Fruit fly (Drosophila melanogaster) whole organism, pupa: ENCODE data around the gene CtsB.

Experiments used
- CG10348 ChIP-seq: fragments of 200-800 bp; sonication (Bioruptor generic); IDR thresholded peaks from 2 replicates; pipeline ENCODE4 v1.3.6; 2022; ENCODE audit warnings: missing biosample characterization, missing genetic modification characterization
- CG12605 ChIP-seq: fragments of 200-800 bp; sonication (Bioruptor generic); IDR thresholded peaks from 2 replicates; pipeline ENCODE4 v1.3.6; 2022; ENCODE audit warnings: missing biosample characterization, missing genetic modification characterization
- CG13204 ChIP-seq: fragments of 200-800 bp; sonication (Bioruptor generic); optimal IDR thresholded peaks from 2 replicates; lab custom pipeline; 2018; ENCODE audit warnings: missing biosample characterization, mild to moderate bottlenecking, missing genetic modification characterization, moderate library complexity
- CG14655 ChIP-seq: fragments of 200-800 bp; sonication (Bioruptor generic); optimal IDR thresholded peaks from 3 replicates; lab custom pipeline; 2017; ENCODE audit warnings: mild to moderate bottlenecking, missing biosample characterization, missing genetic modification reagents, missing genetic modification characterization
- CG15710 ChIP-seq: fragments of 200-800 bp; sonication (Bioruptor generic); optimal IDR thresholded peaks from 2 replicates; lab custom pipeline; 2018; ENCODE audit warnings: missing biosample characterization, mild to moderate bottlenecking, missing genetic modification characterization, moderate library complexity
- CG17806 ChIP-seq: fragments of 200-800 bp; sonication (Bioruptor generic); optimal IDR thresholded peaks from 2 replicates; lab custom pipeline; 2018; ENCODE audit warnings: missing biosample characterization, mild to moderate bottlenecking, missing genetic modification characterization, moderate library complexity
- CG32121 ChIP-seq: fragments of 200-800 bp; sonication (Bioruptor generic); IDR thresholded peaks from 2 replicates; pipeline ENCODE4 v1.3.6; 2022; ENCODE audit warnings: missing biosample characterization, missing genetic modification characterization
- CG34367 ChIP-seq: fragments of 200-800 bp; sonication (Bioruptor generic); optimal IDR thresholded peaks from 2 replicates; lab custom pipeline; 2018; ENCODE audit warnings: missing biosample characterization, mild to moderate bottlenecking, missing genetic modification characterization
- CG4496 ChIP-seq: fragments of 200-800 bp; sonication (Bioruptor generic); IDR thresholded peaks from 3 replicates; pipeline ENCODE4 v1.3.6; 2022; ENCODE audit warnings: missing biosample characterization, missing genetic modification characterization
- CG8159 ChIP-seq: fragments of 200-800 bp; sonication (Bioruptor generic); optimal IDR thresholded peaks from 3 replicates; lab custom pipeline; 2018; ENCODE audit warnings: missing biosample characterization, mild to moderate bottlenecking, missing genetic modification characterization, moderate library complexity
- CG8301 ChIP-seq: fragments of 200-800 bp; sonication (Bioruptor generic); optimal IDR thresholded peaks from 2 replicates; lab custom pipeline; 2018; ENCODE audit warnings: missing biosample characterization, mild to moderate bottlenecking, missing genetic modification characterization
- CG9948 ChIP-seq: fragments of 200-800 bp; sonication (Bioruptor generic); optimal IDR thresholded peaks from 2 replicates; lab custom pipeline; 2018; ENCODE audit warnings: missing biosample characterization, mild to moderate bottlenecking, missing genetic modification characterization, moderate library complexity
- EcR ChIP-seq: fragments of 200-800 bp; sonication (Bioruptor generic); optimal IDR thresholded peaks from 3 replicates; lab custom pipeline; 2019; ENCODE audit warnings: missing biosample characterization, missing genetic modification characterization, mild to moderate bottlenecking, moderate library complexity, missing genetic modification reagents
- Ets98B ChIP-seq: fragments of 200-800 bp; sonication (Bioruptor generic); IDR thresholded peaks from 2 replicates; pipeline ENCODE4 v1.3.6; 2022; ENCODE audit warnings: missing biosample characterization, missing genetic modification characterization
- Pif1A ChIP-seq: fragments of 200-800 bp; sonication (Bioruptor generic); optimal IDR thresholded peaks from 3 replicates; lab custom pipeline; 2016; ENCODE audit warnings: missing biosample characterization, missing genetic modification characterization
- Pif1B ChIP-seq: fragments of 200-800 bp; sonication (Bioruptor generic); optimal IDR thresholded peaks from 3 replicates; lab custom pipeline; 2016; ENCODE audit warnings: missing biosample characterization, missing genetic modification characterization
- Snoo ChIP-seq: fragments of 200-800 bp; sonication (Bioruptor generic); optimal IDR thresholded peaks from 3 replicates; lab custom pipeline; 2017; ENCODE audit warnings: missing biosample characterization, mild to moderate bottlenecking, missing genetic modification characterization, inconsistent platforms
- fd96Ca ChIP-seq: fragments of 200-800 bp; sonication (Bioruptor generic); IDR thresholded peaks from 3 replicates; pipeline ENCODE4 v1.3.6; 2022; ENCODE audit warnings: missing biosample characterization, missing genetic modification characterization
- gl ChIP-seq: fragments of 200-800 bp; sonication (Bioruptor generic); optimal IDR thresholded peaks from 2 replicates; lab custom pipeline; 2018; ENCODE audit warnings: missing biosample characterization, mild to moderate bottlenecking, missing genetic modification characterization
- rn ChIP-seq: fragments of 200-800 bp; sonication (Bioruptor generic); IDR thresholded peaks from 2 replicates; pipeline ENCODE4 v1.3.6; 2022; ENCODE audit warnings: missing biosample characterization, missing genetic modification characterization

CtsB gene

DNA sequence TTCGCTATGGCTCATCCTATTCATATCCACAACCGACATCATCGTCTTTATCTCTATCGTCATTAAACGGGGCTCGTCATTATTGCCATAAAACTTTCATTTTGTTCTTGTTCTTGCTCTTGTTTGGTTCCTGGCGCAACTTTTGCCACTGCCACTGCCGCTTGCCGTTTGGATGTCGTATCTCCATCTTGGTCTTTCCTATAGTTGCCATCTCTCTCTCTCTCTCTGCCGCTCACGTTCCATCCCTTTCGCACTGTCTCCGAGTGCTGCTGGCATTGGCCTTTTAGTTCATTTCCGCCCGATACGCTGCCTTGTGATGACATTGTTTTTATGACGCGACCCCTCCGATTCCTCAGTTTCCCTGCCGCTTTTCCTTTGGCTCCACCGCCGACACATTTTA lies 10.5 kb upstream of the CtsB start:
- peak; percentile 32 for TF ChIP-seq EcR
- TF ChIP-seq CG15710 = no peak
- TF ChIP-seq CG8159 (tag; lab: Kevin White, UChicago) = no peak
- no peak for TF ChIP-seq CG13204 (GFP tag; lab: Kevin White, UChicago)

DNA sequence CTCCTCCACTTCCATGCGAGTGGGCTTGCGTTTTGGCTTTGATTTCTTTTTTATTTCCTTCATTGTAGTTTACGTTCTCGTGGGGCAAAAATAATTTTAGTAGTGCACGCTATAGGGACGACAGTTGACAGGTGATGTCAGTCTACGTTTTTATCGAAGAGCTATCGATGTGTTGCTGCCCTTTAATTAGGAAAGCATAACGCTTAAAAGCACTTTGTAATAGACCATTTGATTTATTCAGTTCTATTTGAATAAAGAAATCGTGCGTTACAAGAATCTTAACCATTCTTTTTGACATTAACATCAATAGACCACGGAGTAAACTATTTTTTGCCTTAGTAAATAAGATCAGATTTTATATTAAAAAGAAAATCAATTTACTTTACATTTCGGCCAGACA lies 9.0 kb upstream of the CtsB start, which contains the start of gene CG10993:
TSS of gene CG10993 (minus strand) at position 101 of the 400 bp plus-strand sequence.
- TF ChIP-seq Pif1B (GFP tag; lab: Kevin White, UChicago) (no peak), gl (tag; lab: Kevin White, UChicago) (no peak), CG8159 (tag; lab: Kevin White, UChicago) (no peak), CG13204 (GFP tag; lab: Kevin White, UChicago) (no peak), CG10348 (no peak), CG15710 (no peak), Ets98B (no peak), rn (GFP tag; lab: Robert Waterston, UW) (no peak), CG4496 (no peak), fd96Ca (no peak), Snoo (tag; lab: Kevin White, UChicago) (no peak), CG12605 (GFP tag; lab: Robert Waterston, UW) (no peak), CG34367 (tag; lab: Kevin White, UChicago) (no peak), Pif1A (GFP tag; lab: Kevin White, UChicago) (no peak), CG9948 (no peak), CG32121 (no peak), CG14655 (GFP tag; lab: Kevin White, UChicago) (no peak), EcR (no peak), CG17806 (tag; lab: Kevin White, UChicago) (no peak), CG8301 (no peak)

DNA sequence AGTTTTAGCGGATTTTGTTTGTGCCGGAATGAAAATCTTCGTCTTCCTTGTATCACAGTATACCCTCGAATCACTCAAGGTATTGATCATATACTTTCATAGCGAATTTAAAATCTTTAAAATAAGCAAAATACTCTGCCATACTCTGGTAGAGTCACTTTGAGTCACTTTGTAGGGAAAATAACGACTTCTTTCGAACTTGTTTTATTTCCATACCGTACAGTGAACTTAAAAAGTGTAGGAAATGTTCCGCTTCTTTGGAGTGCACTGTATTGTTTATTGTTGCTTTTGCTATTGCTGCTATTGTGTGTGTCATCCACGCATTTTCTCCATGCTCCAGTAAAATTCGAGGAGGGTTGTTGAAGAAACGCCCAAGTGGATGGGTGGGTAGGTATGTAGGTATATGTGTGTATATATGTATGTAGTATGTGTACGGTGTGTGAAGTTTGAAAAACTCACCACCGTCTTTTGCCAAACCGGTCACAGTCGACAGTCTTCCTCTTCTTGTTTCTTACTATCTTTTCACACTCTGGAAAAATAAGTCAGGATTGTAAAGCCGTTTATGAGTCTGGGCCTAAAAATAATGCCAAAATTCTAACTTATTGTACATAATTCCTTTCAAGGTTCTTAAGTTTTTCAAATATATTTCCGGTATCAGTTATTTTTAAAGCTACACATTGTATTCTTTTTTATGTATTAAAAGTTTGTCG lies 7.2 kb upstream of the CtsB start:
- TF ChIP-seq CG17806 (tag; lab: Kevin White, UChicago) (peak; percentile 15), CG9948 (peak; percentile 26), EcR (no peak), CG8301 (peak; percentile 27), CG10348 (no peak), fd96Ca (peak; percentile 34; the same call in 1 of the 3 replicates), CG8159 (tag; lab: Kevin White, UChicago) (no peak), Pif1A (GFP tag; lab: Kevin White, UChicago) (no peak), CG15710 (peak; percentile 7), CG14655 (GFP tag; lab: Kevin White, UChicago) (peak; percentile 42), CG4496 (peak; percentile 17; the same call in 1 of the 3 replicates), CG13204 (GFP tag; lab: Kevin White, UChicago) (no peak), CG34367 (tag; lab: Kevin White, UChicago) (no peak), rn (GFP tag; lab: Robert Waterston, UW) (no peak), gl (tag; lab: Kevin White, UChicago) (no peak), Snoo (tag; lab: Kevin White, UChicago) (no peak), CG12605 (GFP tag; lab: Robert Waterston, UW) (no peak), CG32121 (no peak)
- TF ChIP-seq, all 21 proteins: peak for 7

DNA sequence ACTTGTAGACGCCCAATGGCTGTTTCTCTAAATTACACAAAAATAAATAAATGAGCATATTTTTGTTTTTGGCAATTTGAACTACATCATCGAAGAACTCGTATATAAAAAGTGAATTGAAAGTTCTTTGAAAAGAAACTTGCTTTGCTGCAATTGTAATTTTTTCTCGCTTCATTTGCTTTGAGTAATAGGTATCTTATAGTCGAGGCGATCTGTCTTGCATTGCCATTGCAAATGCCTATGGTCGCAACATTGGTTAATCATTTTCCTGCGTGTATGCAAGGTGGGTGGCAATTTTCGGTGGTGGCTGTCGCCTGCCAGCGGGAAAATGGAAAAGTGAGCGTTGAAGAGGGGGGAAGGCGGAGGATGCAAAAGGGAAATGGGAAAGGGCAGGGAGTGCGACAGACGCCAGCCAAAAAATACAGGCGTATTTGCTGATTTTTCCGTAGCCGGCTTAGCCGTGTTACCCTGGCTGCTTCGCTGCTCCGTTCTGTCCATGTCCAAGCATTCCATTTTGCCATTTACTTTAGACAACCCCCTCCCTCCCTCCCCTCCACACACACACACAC lies 5.4 kb upstream of the CtsB start:
- TF ChIP-seq Ets98B (no peak), Pif1B (GFP tag; lab: Kevin White, UChicago) (no peak), rn (GFP tag; lab: Robert Waterston, UW) (no peak), fd96Ca (no peak), CG13204 (GFP tag; lab: Kevin White, UChicago) (no peak), EcR (no peak), gl (tag; lab: Kevin White, UChicago) (no peak), Snoo (tag; lab: Kevin White, UChicago) (no peak), CG15710 (no peak), CG14655 (GFP tag; lab: Kevin White, UChicago) (no peak), CG8159 (tag; lab: Kevin White, UChicago) (no peak), CG32121 (no peak), CG4496 (no peak)
- TF ChIP-seq, all 21 proteins: peak for 0

DNA sequence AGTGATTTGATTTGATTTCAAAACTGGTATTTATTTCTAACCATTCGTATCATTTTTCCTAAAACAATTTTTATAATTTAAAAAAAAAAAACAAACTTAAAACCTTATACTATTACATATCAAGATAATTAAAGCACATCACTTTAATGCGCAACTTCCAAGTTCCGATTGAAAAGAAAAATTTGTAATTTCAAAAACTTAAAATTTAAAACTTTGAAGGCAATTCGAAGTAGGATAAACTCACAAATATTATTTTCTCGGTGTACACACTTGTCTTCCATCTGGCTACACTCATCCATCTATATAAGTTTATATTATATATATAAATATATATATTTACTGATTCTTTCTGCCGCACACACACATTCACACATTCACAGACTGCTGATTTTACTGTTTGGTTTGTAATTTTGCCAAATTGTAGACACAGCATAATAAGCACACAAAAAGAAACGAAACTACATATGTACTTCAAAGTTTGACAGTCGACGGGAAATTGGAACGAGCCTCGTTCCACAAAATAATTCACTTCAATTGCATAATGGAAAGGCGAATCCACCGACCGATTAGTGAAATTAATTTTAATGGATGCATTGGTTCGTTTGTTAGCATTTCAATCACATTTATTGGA lies 4.2 kb upstream of the CtsB start:
- no peak for TF ChIP-seq gl (tag; lab: Kevin White, UChicago)
- TF ChIP-seq CG34367 (tag; lab: Kevin White, UChicago) = no peak
- TF ChIP-seq rn (GFP tag; lab: Robert Waterston, UW) = no peak
- no peak for TF ChIP-seq CG13204 (GFP tag; lab: Kevin White, UChicago)
- no peak for TF ChIP-seq Ets98B
- no peak for TF ChIP-seq CG12605 (GFP tag; lab: Robert Waterston, UW)
- no peak for TF ChIP-seq Snoo (tag; lab: Kevin White, UChicago)
